Worm (Caenorhabditis elegans) whole organism, late embryonic: ENCODE measurements around the gene col-113.

Experiments used
- fax-1 ChIP-seq: sonication (generic microtip); optimal IDR thresholded peaks from 2 replicates; lab custom pipeline; 2016; ENCODE audit warnings: missing genotype, missing genetic modification characterization, missing compliant biosample characterization
- lim-6 ChIP-seq: sonication (generic microtip); optimal IDR thresholded peaks from 2 replicates; lab custom pipeline; 2016; ENCODE audit warnings: missing genetic modification characterization, missing compliant biosample characterization
- pha-4 ChIP-seq: fragments of 150-350 bp; optimal IDR thresholded peaks from 2 replicates; lab custom pipeline; 2018; ENCODE audit warnings: missing biosample characterization, missing genetic modification reagents, missing genetic modification characterization
- pqm-1 ChIP-seq: sonication (generic microtip); optimal IDR thresholded peaks from 2 replicates; lab custom pipeline; 2016; ENCODE audit warnings: missing genetic modification characterization, missing compliant biosample characterization
- tbx-2 ChIP-seq: sonication (generic microtip); optimal IDR thresholded peaks from 2 replicates; lab custom pipeline; 2016; ENCODE audit warnings: missing genetic modification characterization, missing compliant biosample characterization

- no peak for TF ChIP-seq lim-6 (tag; lab: Kevin White, UChicago)
- TF ChIP-seq pha-4 (tag; lab: Kevin White, UChicago) = no peak
- TF ChIP-seq tbx-2 (tag; lab: Kevin White, UChicago) = no peak
- no peak for TF ChIP-seq pqm-1
- TF ChIP-seq fax-1 (tag; lab: Kevin White, UChicago) = no peak
These were observed 34.4 kb upstream of the col-113 start, which contains the start of gene str-249 for ce11 chrIV:7186756-7187155.
